Worm (Caenorhabditis elegans) whole organism, L4/young adult: ENCODE data around the gene T01D3.3.

Experiments
- W03F9.2 ChIP-seq: fragments of 150-350 bp; optimal IDR thresholded peaks from 2 replicates; lab custom pipeline; 2014; ENCODE audit warnings: missing biosample characterization, missing genetic modification characterization
- dao-5 ChIP-seq: sonication (generic microtip); optimal IDR thresholded peaks from 2 replicates; lab custom pipeline; 2016; ENCODE audit warnings: missing genotype, missing genetic modification characterization, moderate library complexity, missing compliant biosample characterization
- him-1 ChIP-seq: sonication (generic microtip); optimal IDR thresholded peaks from 2 replicates; lab custom pipeline; 2016; ENCODE audit warnings: missing genotype, missing genetic modification reagents, missing genetic modification characterization, missing compliant biosample characterization

DNA sequence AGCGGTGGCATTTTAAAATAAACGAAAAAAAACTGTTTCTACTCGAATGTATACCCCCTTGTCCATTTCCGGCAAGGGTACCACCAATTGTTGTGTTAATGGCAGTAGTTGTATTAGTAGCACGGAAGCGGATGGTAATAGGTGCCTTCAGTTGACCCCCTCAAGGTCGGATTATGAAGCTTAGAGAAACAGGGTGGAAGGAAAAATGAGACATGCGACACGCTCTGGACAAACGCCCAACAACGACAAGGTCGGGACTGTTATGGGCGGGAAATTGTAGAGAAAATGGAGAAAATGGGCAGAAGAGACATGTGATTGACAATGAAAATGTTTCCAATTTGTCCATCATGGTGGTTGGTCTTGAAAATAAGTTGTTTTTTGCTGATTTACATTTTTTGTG is at the start of gene T01D3.3:
- TF ChIP-seq W03F9.2 (tag; lab: Kevin White, UChicago) (no peak), him-1 (no peak), dao-5 (tag; lab: Kevin White, UChicago) (no peak)
